Worm (Caenorhabditis elegans) whole organism, mixed stage, embryonic: Measurements from ENCODE around the gene F59A1.15.

Experiments used
- M03D4.4 ChIP-seq: sonication (generic microtip); optimal IDR thresholded peaks from 2 replicates; lab custom pipeline; 2017; ENCODE audit warnings: mild to moderate bottlenecking, missing genetic modification characterization, missing compliant biosample characterization
- bed-3 ChIP-seq: fragments of 200-800 bp; sonication (Bioruptor generic); optimal IDR thresholded peaks from 3 replicates; lab custom pipeline; 2018; ENCODE audit warnings: mild to moderate bottlenecking, missing genetic modification characterization, moderate library complexity, missing compliant biosample characterization
- blmp-1 ChIP-seq: fragments of 150-350 bp; optimal IDR thresholded peaks from 2 replicates; lab custom pipeline; 2014; ENCODE audit warnings: missing biosample characterization, missing genetic modification characterization
- ceh-39 ChIP-seq: fragments of 150-350 bp; optimal IDR thresholded peaks from 2 replicates; lab custom pipeline; 2014; ENCODE audit warnings: missing biosample characterization, missing genetic modification characterization
- ceh-43 ChIP-seq: fragments of 200-800 bp; sonication (Bioruptor generic); optimal IDR thresholded peaks from 2 replicates; lab custom pipeline; 2018; ENCODE audit warnings: mild to moderate bottlenecking, missing genetic modification characterization, moderate library complexity, missing compliant biosample characterization
- ceh-83 ChIP-seq: fragments of 200-800 bp; sonication (Bioruptor generic); optimal IDR thresholded peaks from 2 replicates; lab custom pipeline; 2018; ENCODE audit warnings: mild to moderate bottlenecking, missing genetic modification characterization, missing compliant biosample characterization
- ces-1 ChIP-seq: fragments of 150-350 bp; optimal IDR thresholded peaks from 2 replicates; lab custom pipeline; 2014; ENCODE audit warnings: missing biosample characterization, missing genetic modification reagents, missing genetic modification characterization
- cnd-1 ChIP-seq: fragments of 200-800 bp; sonication (Bioruptor generic); optimal IDR thresholded peaks from 2 replicates; lab custom pipeline; 2018; ENCODE audit warnings: mild to moderate bottlenecking, missing genetic modification characterization, missing compliant biosample characterization
- drap-1 ChIP-seq: fragments of 200-800 bp; sonication (Bioruptor generic); optimal IDR thresholded peaks from 3 replicates; lab custom pipeline; 2018; ENCODE audit warnings: mild to moderate bottlenecking, missing genetic modification characterization, missing compliant biosample characterization
- elt-1 ChIP-seq: sonication (generic microtip); optimal IDR thresholded peaks from 2 replicates; lab custom pipeline; 2017; ENCODE audit warnings: missing genetic modification characterization, mild to moderate bottlenecking, missing compliant biosample characterization, antibody characterized with exemption, moderate library complexity, borderline replicate concordance; ENCODE audit not compliant: insufficient read depth
- elt-3 ChIP-seq: fragments of 150-350 bp; optimal IDR thresholded peaks from 2 replicates; lab custom pipeline; 2014; ENCODE audit warnings: missing biosample characterization, missing genetic modification characterization
- flh-1 ChIP-seq: fragments of 200-800 bp; sonication (Bioruptor generic); optimal IDR thresholded peaks from 2 replicates; lab custom pipeline; 2018; ENCODE audit warnings: mild to moderate bottlenecking, missing genetic modification characterization, moderate library complexity, missing compliant biosample characterization
- ham-2 ChIP-seq: fragments of 200-800 bp; sonication (Bioruptor generic); optimal IDR thresholded peaks from 2 replicates; lab custom pipeline; 2018; ENCODE audit warnings: mild to moderate bottlenecking, missing genetic modification characterization, missing compliant biosample characterization
- hlh-1 ChIP-seq: fragments of 150-350 bp; optimal IDR thresholded peaks from 2 replicates; lab custom pipeline; 2014; ENCODE audit warnings: missing biosample characterization, missing genetic modification reagents, missing genetic modification characterization
- lin-13 ChIP-seq: fragments of 150-350 bp; optimal IDR thresholded peaks from 2 replicates; lab custom pipeline; 2014; ENCODE audit warnings: missing biosample characterization, missing genetic modification characterization
- lin-32 ChIP-seq: fragments of 200-800 bp; sonication (Bioruptor generic); optimal IDR thresholded peaks from 2 replicates; lab custom pipeline; 2018; ENCODE audit warnings: mild to moderate bottlenecking, missing genetic modification characterization, missing compliant biosample characterization
- lsy-2 ChIP-seq: fragments of 150-350 bp; optimal IDR thresholded peaks from 2 replicates; lab custom pipeline; 2014; ENCODE audit warnings: missing biosample characterization, missing genetic modification characterization
- mab-5 ChIP-seq: fragments of 150-350 bp; optimal IDR thresholded peaks from 2 replicates; lab custom pipeline; 2014; ENCODE audit warnings: missing biosample characterization, missing genetic modification characterization
- mep-1 ChIP-seq: fragments of 150-350 bp; optimal IDR thresholded peaks from 2 replicates; lab custom pipeline; 2017; ENCODE audit warnings: missing biosample characterization, missing genetic modification reagents, missing genetic modification characterization, inconsistent platforms
- mls-2 ChIP-seq: sonication (generic microtip); optimal IDR thresholded peaks from 2 replicates; lab custom pipeline; 2016; ENCODE audit warnings: mild to moderate bottlenecking, missing genetic modification characterization, moderate library complexity, missing compliant biosample characterization
- nhr-2 ChIP-seq: fragments of 150-350 bp; optimal IDR thresholded peaks from 2 replicates; lab custom pipeline; 2014; ENCODE audit warnings: missing biosample characterization, missing genetic modification characterization
- nhr-28 ChIP-seq: fragments of 150-350 bp; optimal IDR thresholded peaks from 2 replicates; lab custom pipeline; 2014; ENCODE audit warnings: missing biosample characterization, missing genetic modification characterization
- nhr-76 ChIP-seq: sonication (generic microtip); optimal IDR thresholded peaks from 2 replicates; lab custom pipeline; 2017; ENCODE audit warnings: missing biosample characterization, missing genetic modification characterization
- pha-4 ChIP-seq: fragments of 150-350 bp; optimal IDR thresholded peaks from 2 replicates; lab custom pipeline; 2018; ENCODE audit warnings: missing biosample characterization, missing genetic modification reagents, missing genetic modification characterization
- sem-2 ChIP-seq: fragments of 200-800 bp; sonication (Bioruptor generic); optimal IDR thresholded peaks from 2 replicates; lab custom pipeline; 2018; ENCODE audit warnings: mild to moderate bottlenecking, missing genetic modification characterization, missing compliant biosample characterization
- snpc-4 ChIP-seq: fragments of 150-350 bp; optimal IDR thresholded peaks from 2 replicates; lab custom pipeline; 2014; ENCODE audit warnings: missing biosample characterization, missing genetic modification characterization
- sptf-1 ChIP-seq: sonication (generic microtip); optimal IDR thresholded peaks from 2 replicates; lab custom pipeline; 2017; ENCODE audit warnings: mild to moderate bottlenecking, missing genetic modification characterization, moderate library complexity, missing compliant biosample characterization
- tbx-8 ChIP-seq: fragments of 200-800 bp; sonication (Bioruptor generic); optimal IDR thresholded peaks from 2 replicates; lab custom pipeline; 2018; ENCODE audit warnings: mild to moderate bottlenecking, missing genetic modification characterization, moderate library complexity, missing compliant biosample characterization
- unc-120 ChIP-seq: sonication (generic microtip); optimal IDR thresholded peaks from 2 replicates; lab custom pipeline; 2017; ENCODE audit warnings: missing genetic modification characterization, missing compliant biosample characterization; ENCODE audit not compliant: poor library complexity, severe bottlenecking
- unc-39 ChIP-seq: fragments of 150-350 bp; optimal IDR thresholded peaks from 2 replicates; lab custom pipeline; 2014; ENCODE audit warnings: missing biosample characterization, missing genetic modification characterization
- unc-62 ChIP-seq: fragments of 150-350 bp; optimal IDR thresholded peaks from 2 replicates; lab custom pipeline; 2014; ENCODE audit warnings: missing biosample characterization, missing genetic modification reagents, missing genetic modification characterization
- zip-8 ChIP-seq: fragments of 150-350 bp; optimal IDR thresholded peaks from 2 replicates; lab custom pipeline; 2014; ENCODE audit warnings: missing biosample characterization, missing genetic modification characterization

The F59A1.15 gene

ce11 chrV:17722553-17722952, 38.9 kb upstream of the F59A1.15 start:
- TF ChIP-seq elt-3 (tag; lab: Kevin White, UChicago): no peak
- no peak for TF ChIP-seq sem-2 (GFP tag; lab: Kevin White, UChicago)
- no peak for TF ChIP-seq elt-1 (tag; lab: Kevin White, UChicago)
- no peak for TF ChIP-seq mls-2 (tag; lab: Kevin White, UChicago)
- no peak for TF ChIP-seq lin-32 (GFP tag; lab: Kevin White, UChicago)
- no peak for TF ChIP-seq unc-39 (tag; lab: Kevin White, UChicago)
- no peak for TF ChIP-seq ceh-39 (tag; lab: Kevin White, UChicago)
- no peak for TF ChIP-seq blmp-1
- no peak for TF ChIP-seq sptf-1 (tag; lab: Kevin White, UChicago)
- TF ChIP-seq zip-8 (tag; lab: Kevin White, UChicago): no peak
- no peak for TF ChIP-seq flh-1 (GFP tag; lab: Kevin White, UChicago)
- no peak for TF ChIP-seq lsy-2 (tag; lab: Kevin White, UChicago)
- no peak for TF ChIP-seq bed-3
- no peak for TF ChIP-seq drap-1 (GFP tag; lab: Kevin White, UChicago)
- TF ChIP-seq hlh-1: no peak
- no peak for TF ChIP-seq nhr-2

ce11 chrV:17721709-17722108, 38.0 kb upstream of the F59A1.15 start:
- TF ChIP-seq mab-5 (tag; lab: Kevin White, UChicago) (no peak), lsy-2 (tag; lab: Kevin White, UChicago) (no peak), unc-39 (tag; lab: Kevin White, UChicago) (no peak), mep-1 (tag; lab: Kevin White, UChicago) (no peak), tbx-8 (GFP tag; lab: Kevin White, UChicago) (no peak), sem-2 (GFP tag; lab: Kevin White, UChicago) (no peak), blmp-1 (no peak), unc-62 (GFP tag; lab: Kevin White, UChicago) (no peak), ceh-43 (GFP tag; lab: Kevin White, UChicago) (no peak), elt-3 (tag; lab: Kevin White, UChicago) (no peak), hlh-1 (no peak), flh-1 (GFP tag; lab: Kevin White, UChicago) (no peak), ham-2 (GFP tag; lab: Kevin White, UChicago) (no peak), snpc-4 (no peak), cnd-1 (tag; lab: Kevin White, UChicago) (no peak)

- TF ChIP-seq blmp-1 (no peak), mab-5 (tag; lab: Kevin White, UChicago) (no peak), ces-1 (GFP tag; lab: Kevin White, UChicago) (no peak), nhr-28 (tag; lab: Kevin White, UChicago) (no peak), sem-2 (GFP tag; lab: Kevin White, UChicago) (no peak), hlh-1 (no peak), ceh-83 (no peak), ceh-39 (tag; lab: Kevin White, UChicago) (no peak), mls-2 (tag; lab: Kevin White, UChicago) (no peak), snpc-4 (no peak), M03D4.4 (tag; lab: Kevin White, UChicago) (no peak), unc-120 (no peak), nhr-2 (no peak)
Observed at ce11 chrV:17718647-17719046, 35.0 kb upstream of the F59A1.15 start, which contains the start of gene str-77. Gene str-77, plus strand, starts transcription at chrV:17718947.

ce11 chrV:17714330-17714729, 30.7 kb upstream of the F59A1.15 start, which contains the start of gene twk-33:
Gene twk-33, minus strand, starts transcription at chrV:17714377.
- no peak for TF ChIP-seq nhr-2
- no peak for TF ChIP-seq lin-32 (GFP tag; lab: Kevin White, UChicago)
- TF ChIP-seq ceh-83: no peak
- no peak for TF ChIP-seq sptf-1 (tag; lab: Kevin White, UChicago)
- TF ChIP-seq pha-4: no peak

ce11 chrV:17712349-17712748, 28.7 kb upstream of the F59A1.15 start:
- TF ChIP-seq lin-32 (GFP tag; lab: Kevin White, UChicago) (no peak), tbx-8 (GFP tag; lab: Kevin White, UChicago) (no peak), nhr-2 (no peak), unc-39 (tag; lab: Kevin White, UChicago) (no peak), mls-2 (tag; lab: Kevin White, UChicago) (no peak), ham-2 (GFP tag; lab: Kevin White, UChicago) (no peak), ces-1 (GFP tag; lab: Kevin White, UChicago) (no peak), snpc-4 (no peak), drap-1 (GFP tag; lab: Kevin White, UChicago) (no peak), M03D4.4 (tag; lab: Kevin White, UChicago) (no peak), ceh-43 (GFP tag; lab: Kevin White, UChicago) (no peak), sptf-1 (tag; lab: Kevin White, UChicago) (no peak), zip-8 (tag; lab: Kevin White, UChicago) (no peak), elt-1 (tag; lab: Kevin White, UChicago) (no peak), nhr-76 (tag; lab: Kevin White, UChicago) (no peak), nhr-28 (tag; lab: Kevin White, UChicago) (no peak), lin-13 (tag; lab: Kevin White, UChicago) (no peak), cnd-1 (tag; lab: Kevin White, UChicago) (no peak)
